Fruit fly (Drosophila melanogaster): ENCODE measurements around the gene GluRIIA.

dm6 chr2L:5517393-5517792 is 37.5 kb upstream of the GluRIIA start, which contains the start of gene CG14020:
- no peak for TF ChIP-seq ttk (optimal IDR thresholded peaks at IDR 0.05)
- TF ChIP-seq psq (optimal IDR thresholded peaks at IDR 0.05) = no peak
- no peak for TF ChIP-seq insv (optimal IDR thresholded peaks at IDR 0.05)
- TF ChIP-seq Myc (optimal IDR thresholded peaks at IDR 0.05) = no peak
